Fruit fly (Drosophila melanogaster): ENCODE data around the gene Larp4B.

Gene Larp4B

dm6 chr3L:3194059-3194458 is 30.6 kb upstream of the Larp4B start (continued):
- TF ChIP-seq CG43689 (GFP tag; IDR thresholded peaks at IDR 0.05) (peak; percentile 77), CG14441 (GFP tag; IDR thresholded peaks at IDR 0.05) (peak; percentile 94), eve (GFP tag; optimal IDR thresholded peaks at IDR 0.05) (no peak), B-H1 (GFP tag; IDR thresholded peaks at IDR 0.05) (peak; percentile 93), CG8924 (tag; optimal IDR thresholded peaks at IDR 0.05) (peak; percentile 95), hkb (optimal IDR thresholded peaks at IDR 0.05) (no peak), hkb (GFP tag; IDR thresholded peaks at IDR 0.05) (peak; percentile 97), zen (tag; optimal IDR thresholded peaks at IDR 0.05) (peak; percentile 97), hth (optimal IDR thresholded peaks at IDR 0.05) (no peak), CG1792 (GFP tag; optimal IDR thresholded peaks at IDR 0.05) (peak; percentile 50), bowl (GFP tag; IDR thresholded peaks at IDR 0.05) (peak; percentile 83; the same call in 1 of the 2 replicates), dmrt11E (tag; optimal IDR thresholded peaks at IDR 0.05) (peak; percentile 93), CG10209 (GFP tag; optimal IDR thresholded peaks at IDR 0.05) (peak; percentile 92), MTF-1 (GFP tag; optimal IDR thresholded peaks at IDR 0.05; ENCODE audit: borderline replicate concordance) (peak; percentile 89), sens-2 (GFP tag; IDR thresholded peaks at IDR 0.05) (peak; percentile 92), CG17568 (GFP tag; optimal IDR thresholded peaks at IDR 0.05) (no peak), lilli (GFP tag; optimal IDR thresholded peaks at IDR 0.05) (peak; percentile 81), CkIIα-i1 (GFP tag; IDR thresholded peaks at IDR 0.05) (0 out of 2 replicates have a peak, but pooled peaks have one; percentile 15), ci (GFP tag; IDR thresholded peaks at IDR 0.05) (peak; percentile 97), Tbp (GFP tag; optimal IDR thresholded peaks at IDR 0.05) (no peak), ems (GFP tag; optimal IDR thresholded peaks at IDR 0.05) (peak; percentile 63), grau (tag; optimal IDR thresholded peaks at IDR 0.05) (peak; percentile 91), sug (tag; optimal IDR thresholded peaks at IDR 0.05) (peak; percentile 75), Scr (GFP tag; IDR thresholded peaks at IDR 0.05; ENCODE audit: partially characterized antibody) (no peak), CG8281 (tag; optimal IDR thresholded peaks at IDR 0.05) (peak; percentile 77), onecut (GFP tag; IDR thresholded peaks at IDR 0.05) (peak; percentile 91), Dip3 (GFP tag; optimal IDR thresholded peaks at IDR 0.05) (peak; percentile 61), CG31441 (GFP tag; IDR thresholded peaks at IDR 0.05) (peak; percentile 96), her (GFP tag; optimal IDR thresholded peaks at IDR 0.05) (no peak), CG2116 (GFP tag; optimal IDR thresholded peaks at IDR 0.05) (peak; percentile 66), Neu2 (GFP tag; optimal IDR thresholded peaks at IDR 0.05; ENCODE audit: borderline replicate concordance) (no peak), crp (GFP tag; optimal IDR thresholded peaks at IDR 0.05) (peak in 1 of 2 experiments; percentile 53), fu2 (GFP tag; optimal IDR thresholded peaks at IDR 0.05) (peak; percentile 14), CG2129 (GFP tag; IDR thresholded peaks at IDR 0.05; ENCODE audit: partially characterized antibody) (no peak), ham (GFP tag; IDR thresholded peaks at IDR 0.05) (no peak), TFAM (GFP tag; optimal IDR thresholded peaks at IDR 0.05) (peak; percentile 75), gsb-n (tag; optimal IDR thresholded peaks at IDR 0.05) (peak; percentile 93), CG1647 (GFP tag; optimal IDR thresholded peaks at IDR 0.05) (peak; percentile 72), CG4404 (GFP tag; IDR thresholded peaks at IDR 0.05) (peak; percentile 86), Rx (GFP tag; IDR thresholded peaks at IDR 0.05) (peak; percentile 93), CG18599 (GFP tag; optimal IDR thresholded peaks at IDR 0.05) (peak; percentile 96), aop (GFP tag; IDR thresholded peaks at IDR 0.05) (peak; percentile 59; the same call in 1 of the 2 replicates), CG6175 (GFP tag; IDR thresholded peaks at IDR 0.05) (peak; percentile 82), lab (GFP tag; optimal IDR thresholded peaks at IDR 0.05) (peak; percentile 97), otp (GFP tag; IDR thresholded peaks at IDR 0.05) (peak; percentile 92; the same call in 2 of the 3 replicates), odd (GFP tag; optimal IDR thresholded peaks at IDR 0.05) (peak; percentile 86), H2.0 (GFP tag; IDR thresholded peaks at IDR 0.05) (peak; percentile 90), CG1233 (GFP tag; optimal IDR thresholded peaks at IDR 0.05) (peak; percentile 88), CG4707 (GFP tag; optimal IDR thresholded peaks at IDR 0.05) (peak; percentile 87), CG2120 (GFP tag; optimal IDR thresholded peaks at IDR 0.05) (peak; percentile 84), D19A (tag; optimal IDR thresholded peaks at IDR 0.05) (peak; percentile 93)

Measured in whole organism, embryonic.